Fruit fly (Drosophila melanogaster) whole organism, embryonic: ENCODE measurements around the gene CG11700.

Experiments
- Atf-2 ChIP-seq: fragments of 200-800 bp; sonication (Bioruptor generic); optimal IDR thresholded peaks from 2 replicates; lab custom pipeline; 2016; ENCODE audit warnings: missing biosample characterization, missing genetic modification characterization
- Atf3 ChIP-seq: fragments of 200-800 bp; sonication (Bioruptor generic); optimal IDR thresholded peaks from 3 replicates; lab custom pipeline; 2016; ENCODE audit warnings: missing biosample characterization, missing genetic modification characterization
- CG10462 ChIP-seq: fragments of 200-800 bp; sonication (Bioruptor generic); optimal IDR thresholded peaks from 2 replicates; lab custom pipeline; 2016; ENCODE audit warnings: missing biosample characterization, missing genetic modification characterization
- CG11398 ChIP-seq: fragments of 200-800 bp; sonication (Bioruptor generic); optimal IDR thresholded peaks from 2 replicates; lab custom pipeline; 2016; ENCODE audit warnings: missing biosample characterization, missing genetic modification characterization
- CG12744 ChIP-seq: fragments of 200-800 bp; sonication (Bioruptor generic); optimal IDR thresholded peaks from 2 replicates; lab custom pipeline; 2016; ENCODE audit warnings: missing biosample characterization, missing genetic modification characterization
- CG12769 ChIP-seq: fragments of 200-800 bp; sonication (Bioruptor generic); optimal IDR thresholded peaks from 2 replicates; lab custom pipeline; 2019; ENCODE audit warnings: missing biosample characterization, mild to moderate bottlenecking, missing genetic modification characterization, moderate library complexity
- CG13424 ChIP-seq: fragments of 200-800 bp; sonication (Bioruptor generic); optimal IDR thresholded peaks from 2 replicates; lab custom pipeline; 2019; ENCODE audit warnings: missing biosample characterization, mild to moderate bottlenecking, missing genetic modification characterization, moderate library complexity
- CG14667 ChIP-seq: fragments of 200-800 bp; sonication (Bioruptor generic); IDR thresholded peaks from 2 replicates; pipeline ENCODE4 v1.3.6; 2022; ENCODE audit warnings: missing biosample characterization, missing genetic modification characterization
- CG16815 ChIP-seq: fragments of 200-800 bp; sonication (Bioruptor generic); optimal IDR thresholded peaks from 3 replicates; lab custom pipeline; 2017; ENCODE audit warnings: missing biosample characterization, mild to moderate bottlenecking, missing genetic modification characterization
- CG16863 ChIP-seq: fragments of 200-800 bp; sonication (Bioruptor generic); optimal IDR thresholded peaks from 3 replicates; lab custom pipeline; 2016; ENCODE audit warnings: missing biosample characterization, missing genetic modification characterization
- CG17359 ChIP-seq: fragments of 200-800 bp; sonication (Bioruptor generic); optimal IDR thresholded peaks from 3 replicates; lab custom pipeline; 2018; ENCODE audit warnings: missing biosample characterization, mild to moderate bottlenecking, missing genetic modification characterization, moderate library complexity
- CG18262 ChIP-seq: fragments of 200-800 bp; optimal IDR thresholded peaks from 3 replicates; lab custom pipeline; 2019; ENCODE audit warnings: missing biosample characterization, mild to moderate bottlenecking, missing genetic modification characterization, moderate library complexity
- CG2116 ChIP-seq: fragments of 200-800 bp; sonication (Bioruptor generic); optimal IDR thresholded peaks from 3 replicates; lab custom pipeline; 2018; ENCODE audit warnings: missing biosample characterization, mild to moderate bottlenecking, missing genetic modification characterization
- CG2120 ChIP-seq: fragments of 200-800 bp; sonication (Bioruptor generic); optimal IDR thresholded peaks from 3 replicates; lab custom pipeline; 2016; ENCODE audit warnings: missing biosample characterization, missing genetic modification characterization
- CG31388 ChIP-seq: fragments of 200-800 bp; sonication (Bioruptor generic); optimal IDR thresholded peaks from 2 replicates; lab custom pipeline; 2016; ENCODE audit warnings: missing biosample characterization, missing genetic modification characterization
- CG32767 ChIP-seq: fragments of 200-800 bp; sonication (Bioruptor generic); IDR thresholded peaks from 2 replicates; pipeline ENCODE4 v1.3.6; 2022; ENCODE audit warnings: missing biosample characterization, missing genetic modification characterization
- CG3838 ChIP-seq: fragments of 200-800 bp; sonication (Bioruptor generic); optimal IDR thresholded peaks from 3 replicates; lab custom pipeline; 2016; ENCODE audit warnings: missing biosample characterization, missing genetic modification characterization
- CG4404 ChIP-seq: fragments of 200-800 bp; sonication (Bioruptor generic); IDR thresholded peaks from 2 replicates; pipeline ENCODE4 v1.3.6; 2022; ENCODE audit warnings: missing biosample characterization, missing genetic modification characterization
- CG4617 ChIP-seq: fragments of 200-800 bp; sonication (Bioruptor generic); optimal IDR thresholded peaks from 3 replicates; lab custom pipeline; 2016; ENCODE audit warnings: missing biosample characterization, missing genetic modification characterization, borderline replicate concordance
- CG4707 ChIP-seq: fragments of 200-800 bp; sonication (Bioruptor generic); optimal IDR thresholded peaks from 2 replicates; lab custom pipeline; 2018; ENCODE audit warnings: missing biosample characterization, mild to moderate bottlenecking, missing genetic modification characterization, moderate library complexity
- CG5953 ChIP-seq: fragments of 200-800 bp; sonication (Bioruptor generic); IDR thresholded peaks from 2 replicates; pipeline ENCODE4 v1.3.6; 2022; ENCODE audit warnings: missing biosample characterization, missing genetic modification characterization
- CG7963 ChIP-seq: fragments of 200-800 bp; sonication (Bioruptor generic); IDR thresholded peaks from 3 replicates; pipeline ENCODE4 v1.3.6; 2022; ENCODE audit warnings: missing biosample characterization, missing genetic modification characterization; ENCODE audit not compliant: partially characterized antibody
- CG7987 ChIP-seq: fragments of 200-800 bp; sonication (Bioruptor generic); optimal IDR thresholded peaks from 2 replicates; lab custom pipeline; 2018; ENCODE audit warnings: missing biosample characterization, mild to moderate bottlenecking, missing genetic modification characterization, moderate library complexity
- CG8765 ChIP-seq: fragments of 200-800 bp; sonication (Bioruptor generic); IDR thresholded peaks from 2 replicates; pipeline ENCODE4 v1.3.6; 2022; ENCODE audit warnings: missing biosample characterization, missing genetic modification characterization
- Dip2 ChIP-seq: fragments of 200-800 bp; sonication (Bioruptor generic); IDR thresholded peaks from 2 replicates; pipeline ENCODE4 v1.3.6; 2022; ENCODE audit warnings: missing biosample characterization, missing genetic modification characterization
- Fer2 ChIP-seq: fragments of 200-800 bp; sonication (Bioruptor generic); optimal IDR thresholded peaks from 2 replicates; lab custom pipeline; 2018; ENCODE audit warnings: missing biosample characterization, mild to moderate bottlenecking, missing genetic modification characterization, moderate library complexity
- GATAe ChIP-seq: fragments of 200-800 bp; sonication (Bioruptor generic); conservative IDR thresholded peaks from 2 replicates; pipeline ENCODE4 v1.3.6; 2022; ENCODE audit warnings: missing biosample characterization, missing genetic modification characterization
- Gug ChIP-seq: fragments of 200-800 bp; sonication (Bioruptor generic); IDR thresholded peaks from 4 replicates; pipeline ENCODE4 v1.3.6; 2022; ENCODE audit warnings: missing biosample characterization, missing genetic modification characterization
- Hmr ChIP-seq: fragments of 200-800 bp; sonication (Bioruptor generic); optimal IDR thresholded peaks from 3 replicates; lab custom pipeline; 2017; ENCODE audit warnings: mild to moderate bottlenecking, missing biosample characterization, missing genetic modification reagents, missing genetic modification characterization
- Hr51 ChIP-seq, 2 experiments: fragments of 200-800 bp; sonication (Bioruptor generic); optimal IDR thresholded peaks; 2 replicates in 1 of 2; 3 replicates in 1 of 2; lab custom pipeline; 2016 to 2018; ENCODE audit warnings: missing biosample characterization in 2 of 2, missing genetic modification characterization in 2 of 2, mild to moderate bottlenecking in 1 of 2, moderate library complexity in 1 of 2
- Kr ChIP-seq: fragments of 200-800 bp; sonication (Bioruptor generic); optimal IDR thresholded peaks from 2 replicates; lab custom pipeline; 2017; ENCODE audit warnings: missing biosample characterization, mild to moderate bottlenecking, missing genetic modification characterization
- Neu2 ChIP-seq: fragments of 200-800 bp; sonication (Bioruptor generic); optimal IDR thresholded peaks from 3 replicates; lab custom pipeline; 2016; ENCODE audit warnings: missing biosample characterization, missing genetic modification characterization, borderline replicate concordance
- NfI ChIP-seq: fragments of 200-800 bp; sonication (Bioruptor generic); optimal IDR thresholded peaks from 3 replicates; lab custom pipeline; 2018; ENCODE audit warnings: missing biosample characterization, mild to moderate bottlenecking, missing genetic modification characterization, moderate library complexity
- YL-1 ChIP-seq: fragments of 200-800 bp; sonication (Bioruptor generic); optimal IDR thresholded peaks from 3 replicates; lab custom pipeline; 2017; ENCODE audit warnings: missing biosample characterization, mild to moderate bottlenecking, missing genetic modification characterization
- btn ChIP-seq: fragments of 200-800 bp; sonication (Bioruptor generic); optimal IDR thresholded peaks from 2 replicates; lab custom pipeline; 2016; ENCODE audit warnings: missing biosample characterization, missing genetic modification characterization
- cas ChIP-seq: fragments of 200-800 bp; sonication (Bioruptor generic); IDR thresholded peaks from 2 replicates; pipeline ENCODE4 v1.3.6; 2022; ENCODE audit warnings: missing biosample characterization, missing genetic modification characterization
- danr ChIP-seq: fragments of 200-800 bp; sonication (Bioruptor generic); IDR thresholded peaks from 2 replicates; pipeline ENCODE4 v1.3.6; 2022; ENCODE audit warnings: missing biosample characterization, missing genetic modification characterization
- fru ChIP-seq: fragments of >200 bp; optimal IDR thresholded peaks from 2 replicates; lab custom pipeline; 2017
- grau ChIP-seq: fragments of 200-800 bp; optimal IDR thresholded peaks from 3 replicates; lab custom pipeline; 2019; ENCODE audit warnings: missing biosample characterization, mild to moderate bottlenecking, missing genetic modification characterization, moderate library complexity
- gt ChIP-seq: fragments of 200-800 bp; sonication (Bioruptor generic); IDR thresholded peaks from 2 replicates; pipeline ENCODE4 v1.3.6; 2022; ENCODE audit warnings: missing biosample characterization, missing genetic modification characterization
- lmd ChIP-seq: fragments of 200-800 bp; sonication (Bioruptor generic); IDR thresholded peaks from 2 replicates; pipeline ENCODE4 v1.3.6; 2022; ENCODE audit warnings: missing biosample characterization, missing genetic modification characterization
- lov ChIP-seq, 2 experiments: fragments of 200-800 bp in 1 of 2; fragments of >200 bp in 1 of 2; sonication (Bioruptor generic) in 1 of 2; IDR thresholded peaks in 1 of 2; optimal IDR thresholded peaks in 1 of 2; 2 replicates in 1 of 2; 3 replicates in 1 of 2; pipeline versions ENCODE4 v1.3.6 to Lab custom; 2017 to 2022; ENCODE audit warnings: missing biosample characterization in 1 of 2, missing genetic modification characterization in 1 of 2
- luna ChIP-seq: fragments of 200-800 bp; sonication (Bioruptor generic); optimal IDR thresholded peaks from 2 replicates; lab custom pipeline; 2016; ENCODE audit warnings: missing biosample characterization, missing genetic modification characterization
- mld ChIP-seq: fragments of 200-800 bp; sonication (Bioruptor generic); IDR thresholded peaks from 3 replicates; pipeline ENCODE4 v1.3.6; 2022; ENCODE audit warnings: missing biosample characterization, missing genetic modification characterization; ENCODE audit not compliant: partially characterized antibody
- nerfin-1 ChIP-seq: fragments of 200-800 bp; sonication (Bioruptor generic); optimal IDR thresholded peaks from 3 replicates; lab custom pipeline; 2019; ENCODE audit warnings: missing biosample characterization, mild to moderate bottlenecking, missing genetic modification characterization, moderate library complexity
- oc ChIP-seq: fragments of 200-800 bp; sonication (Bioruptor generic); optimal IDR thresholded peaks from 2 replicates; lab custom pipeline; 2018; ENCODE audit warnings: missing biosample characterization, mild to moderate bottlenecking, missing genetic modification characterization, moderate library complexity
- pho ChIP-seq: fragments of 200-800 bp; sonication (Bioruptor generic); optimal IDR thresholded peaks from 2 replicates; lab custom pipeline; 2016; ENCODE audit warnings: missing biosample characterization, missing genetic modification characterization
- pita ChIP-seq: fragments of 200-800 bp; sonication (Bioruptor generic); optimal IDR thresholded peaks from 2 replicates; lab custom pipeline; 2017; ENCODE audit warnings: missing biosample characterization, mild to moderate bottlenecking, missing genetic modification characterization
- so ChIP-seq: fragments of 200-800 bp; sonication (Bioruptor generic); IDR thresholded peaks from 3 replicates; pipeline ENCODE4 v1.3.6; 2022; ENCODE audit warnings: missing biosample characterization, missing genetic modification characterization
- tgo ChIP-seq: fragments of 200-800 bp; sonication (Bioruptor generic); IDR thresholded peaks from 3 replicates; pipeline ENCODE4 v1.3.6; 2022; ENCODE audit warnings: missing biosample characterization, missing genetic modification characterization
- unpg ChIP-seq: fragments of 200-800 bp; sonication (Bioruptor generic); optimal IDR thresholded peaks from 3 replicates; lab custom pipeline; 2018; ENCODE audit warnings: missing biosample characterization, mild to moderate bottlenecking, missing genetic modification characterization, moderate library complexity

CG11700 gene

DNA sequence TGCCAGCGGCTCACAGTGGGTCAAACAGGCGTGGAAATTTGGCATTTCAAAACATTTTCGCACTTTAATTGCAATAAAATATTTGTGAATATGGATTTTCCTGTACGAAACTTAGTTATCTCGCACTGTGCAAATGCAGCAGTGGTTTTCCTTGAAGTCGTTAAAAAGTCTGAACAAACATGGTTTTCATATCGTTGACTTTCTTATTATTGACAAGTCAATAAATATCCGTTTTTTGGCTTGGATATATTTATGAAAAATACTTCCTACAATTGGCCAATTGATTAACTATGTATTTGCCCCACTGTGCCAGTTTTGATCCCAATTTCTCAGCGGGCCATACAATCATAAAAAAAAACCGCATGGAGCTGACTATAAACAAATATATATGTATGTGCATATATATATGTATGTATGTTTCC is 17.9 kb downstream of the CG11700 start (continued):
- TF ChIP-seq Hr51 (GFP tag; optimal IDR thresholded peaks at IDR 0.05; lab: Kevin White, UChicago) (peak; percentile 90 to 99), CG7987 (GFP tag; lab: Kevin White, UChicago) (peak; percentile 78), oc (peak; percentile 95), CG16815 (GFP tag; lab: Kevin White, UChicago) (peak; percentile 94), CG11398 (GFP tag; lab: Kevin White, UChicago) (peak; percentile 89), CG10462 (GFP tag; lab: Kevin White, UChicago) (peak; percentile 92), CG13424 (peak; percentile 97), Hmr (GFP tag; lab: Kevin White, UChicago) (peak; percentile 96), Fer2 (tag; lab: Kevin White, UChicago) (peak; percentile 84), pita (GFP tag; lab: Kevin White, UChicago) (no peak), CG5953 (peak; percentile 89), unpg (GFP tag; lab: Kevin White, UChicago) (peak; percentile 96), nerfin-1 (peak; percentile 92), GATAe (GFP tag; lab: Robert Waterston, UW) (peak; percentile 76), NfI (GFP tag; lab: Kevin White, UChicago) (peak; percentile 94), lov (optimal IDR thresholded peaks at IDR 0.05; lab: Kevin White, UChicago) (no peak), lov (GFP tag; IDR thresholded peaks at IDR 0.05; lab: Robert Waterston, UW) (peak; percentile 89), danr (GFP tag; lab: Robert Waterston, UW) (peak; percentile 93), pho (GFP tag; lab: Kevin White, UChicago) (peak; percentile 91), YL-1 (GFP tag; lab: Kevin White, UChicago) (peak; percentile 61), CG3838 (GFP tag; lab: Kevin White, UChicago) (peak; percentile 86), CG14667 (GFP tag; lab: Robert Waterston, UW) (peak; percentile 87), CG4617 (GFP tag; lab: Kevin White, UChicago) (peak; percentile 87), CG8765 (GFP tag; lab: Robert Waterston, UW) (peak; percentile 75), CG16863 (GFP tag; lab: Kevin White, UChicago) (peak; percentile 97), lmd (GFP tag; lab: Robert Waterston, UW) (peak; percentile 95), CG2120 (GFP tag; lab: Kevin White, UChicago) (peak; percentile 94), btn (GFP tag; lab: Kevin White, UChicago) (peak; percentile 92), CG18262 (peak; percentile 98), CG4707 (peak; percentile 91), gt (GFP tag; lab: Robert Waterston, UW) (peak; percentile 85), Atf-2 (GFP tag; lab: Kevin White, UChicago) (peak; percentile 96), CG12769 (tag; lab: Kevin White, UChicago) (peak; percentile 93), grau (tag; lab: Kevin White, UChicago) (peak; percentile 95), Dip2 (peak; percentile 65), CG4404 (peak; percentile 83), CG31388 (GFP tag; lab: Kevin White, UChicago) (peak; percentile 90), so (GFP tag; lab: Robert Waterston, UW) (peak; percentile 97), CG32767 (peak; percentile 96), CG7963 (GFP tag; lab: Robert Waterston, UW) (no peak), CG12744 (GFP tag; lab: Kevin White, UChicago) (peak; percentile 84), cas (GFP tag; lab: Robert Waterston, UW) (peak; percentile 90), Gug (peak; percentile 92), CG2116 (GFP tag; lab: Kevin White, UChicago) (peak; percentile 84), fru (lab: Kevin White, UChicago) (no peak), Neu2 (GFP tag; lab: Kevin White, UChicago) (peak; percentile 81), mld (GFP tag; lab: Robert Waterston, UW) (no peak), Kr (GFP tag; lab: Kevin White, UChicago) (no peak), tgo (GFP tag; lab: Robert Waterston, UW) (peak; percentile 95), CG17359 (peak; percentile 96), luna (GFP tag; lab: Kevin White, UChicago) (peak; percentile 80), Atf3 (peak; percentile 95)
